Worm (Caenorhabditis elegans) whole organism, mixed stage, embryonic: ENCODE measurements around the gene K08D10.11.
A peak's percentile ranks its signal among the peaks of the same experiment; 100 is the strongest.

Experiments used
- bed-3 ChIP-seq: fragments of 200-800 bp; sonication (Bioruptor generic); optimal IDR thresholded peaks from 3 replicates; lab custom pipeline; 2018; ENCODE audit warnings: mild to moderate bottlenecking, missing genetic modification characterization, moderate library complexity, missing compliant biosample characterization
- blmp-1 ChIP-seq: fragments of 150-350 bp; optimal IDR thresholded peaks from 2 replicates; lab custom pipeline; 2014; ENCODE audit warnings: missing biosample characterization, missing genetic modification characterization
- ceh-39 ChIP-seq: fragments of 150-350 bp; optimal IDR thresholded peaks from 2 replicates; lab custom pipeline; 2014; ENCODE audit warnings: missing biosample characterization, missing genetic modification characterization
- ceh-43 ChIP-seq: fragments of 200-800 bp; sonication (Bioruptor generic); optimal IDR thresholded peaks from 2 replicates; lab custom pipeline; 2018; ENCODE audit warnings: mild to moderate bottlenecking, missing genetic modification characterization, moderate library complexity, missing compliant biosample characterization
- ces-1 ChIP-seq: fragments of 150-350 bp; optimal IDR thresholded peaks from 2 replicates; lab custom pipeline; 2014; ENCODE audit warnings: missing biosample characterization, missing genetic modification reagents, missing genetic modification characterization
- cnd-1 ChIP-seq: fragments of 200-800 bp; sonication (Bioruptor generic); optimal IDR thresholded peaks from 2 replicates; lab custom pipeline; 2018; ENCODE audit warnings: mild to moderate bottlenecking, missing genetic modification characterization, missing compliant biosample characterization
- elt-1 ChIP-seq: sonication (generic microtip); optimal IDR thresholded peaks from 2 replicates; lab custom pipeline; 2017; ENCODE audit warnings: missing genetic modification characterization, mild to moderate bottlenecking, missing compliant biosample characterization, antibody characterized with exemption, moderate library complexity, borderline replicate concordance; ENCODE audit not compliant: insufficient read depth
- elt-3 ChIP-seq: fragments of 150-350 bp; optimal IDR thresholded peaks from 2 replicates; lab custom pipeline; 2014; ENCODE audit warnings: missing biosample characterization, missing genetic modification characterization
- flh-1 ChIP-seq: fragments of 200-800 bp; sonication (Bioruptor generic); optimal IDR thresholded peaks from 2 replicates; lab custom pipeline; 2018; ENCODE audit warnings: mild to moderate bottlenecking, missing genetic modification characterization, moderate library complexity, missing compliant biosample characterization
- ham-2 ChIP-seq: fragments of 200-800 bp; sonication (Bioruptor generic); optimal IDR thresholded peaks from 2 replicates; lab custom pipeline; 2018; ENCODE audit warnings: mild to moderate bottlenecking, missing genetic modification characterization, missing compliant biosample characterization
- hlh-1 ChIP-seq: fragments of 150-350 bp; optimal IDR thresholded peaks from 2 replicates; lab custom pipeline; 2014; ENCODE audit warnings: missing biosample characterization, missing genetic modification reagents, missing genetic modification characterization
- lin-13 ChIP-seq: fragments of 150-350 bp; optimal IDR thresholded peaks from 2 replicates; lab custom pipeline; 2014; ENCODE audit warnings: missing biosample characterization, missing genetic modification characterization
- lin-32 ChIP-seq: fragments of 200-800 bp; sonication (Bioruptor generic); optimal IDR thresholded peaks from 2 replicates; lab custom pipeline; 2018; ENCODE audit warnings: mild to moderate bottlenecking, missing genetic modification characterization, missing compliant biosample characterization
- lsy-2 ChIP-seq: fragments of 150-350 bp; optimal IDR thresholded peaks from 2 replicates; lab custom pipeline; 2014; ENCODE audit warnings: missing biosample characterization, missing genetic modification characterization
- mab-5 ChIP-seq: fragments of 150-350 bp; optimal IDR thresholded peaks from 2 replicates; lab custom pipeline; 2014; ENCODE audit warnings: missing biosample characterization, missing genetic modification characterization
- mep-1 ChIP-seq: fragments of 150-350 bp; optimal IDR thresholded peaks from 2 replicates; lab custom pipeline; 2017; ENCODE audit warnings: missing biosample characterization, missing genetic modification reagents, missing genetic modification characterization, inconsistent platforms
- mls-2 ChIP-seq: sonication (generic microtip); optimal IDR thresholded peaks from 2 replicates; lab custom pipeline; 2016; ENCODE audit warnings: mild to moderate bottlenecking, missing genetic modification characterization, moderate library complexity, missing compliant biosample characterization
- nhr-12 ChIP-seq: fragments of 150-350 bp; optimal IDR thresholded peaks from 2 replicates; lab custom pipeline; 2014; ENCODE audit warnings: missing biosample characterization, missing genetic modification characterization
- nhr-2 ChIP-seq: fragments of 150-350 bp; optimal IDR thresholded peaks from 2 replicates; lab custom pipeline; 2014; ENCODE audit warnings: missing biosample characterization, missing genetic modification characterization
- nhr-237 ChIP-seq: fragments of 150-350 bp; optimal IDR thresholded peaks from 2 replicates; lab custom pipeline; 2014; ENCODE audit warnings: missing biosample characterization, missing genetic modification characterization
- nhr-28 ChIP-seq: fragments of 150-350 bp; optimal IDR thresholded peaks from 2 replicates; lab custom pipeline; 2014; ENCODE audit warnings: missing biosample characterization, missing genetic modification characterization
- nhr-76 ChIP-seq: sonication (generic microtip); optimal IDR thresholded peaks from 2 replicates; lab custom pipeline; 2017; ENCODE audit warnings: missing biosample characterization, missing genetic modification characterization
- pha-4 ChIP-seq: fragments of 150-350 bp; optimal IDR thresholded peaks from 2 replicates; lab custom pipeline; 2018; ENCODE audit warnings: missing biosample characterization, missing genetic modification reagents, missing genetic modification characterization
- sem-2 ChIP-seq: fragments of 200-800 bp; sonication (Bioruptor generic); optimal IDR thresholded peaks from 2 replicates; lab custom pipeline; 2018; ENCODE audit warnings: mild to moderate bottlenecking, missing genetic modification characterization, missing compliant biosample characterization
- snpc-4 ChIP-seq: fragments of 150-350 bp; optimal IDR thresholded peaks from 2 replicates; lab custom pipeline; 2014; ENCODE audit warnings: missing biosample characterization, missing genetic modification characterization
- sptf-1 ChIP-seq: sonication (generic microtip); optimal IDR thresholded peaks from 2 replicates; lab custom pipeline; 2017; ENCODE audit warnings: mild to moderate bottlenecking, missing genetic modification characterization, moderate library complexity, missing compliant biosample characterization
- tbx-8 ChIP-seq: fragments of 200-800 bp; sonication (Bioruptor generic); optimal IDR thresholded peaks from 2 replicates; lab custom pipeline; 2018; ENCODE audit warnings: mild to moderate bottlenecking, missing genetic modification characterization, moderate library complexity, missing compliant biosample characterization
- unc-120 ChIP-seq: sonication (generic microtip); optimal IDR thresholded peaks from 2 replicates; lab custom pipeline; 2017; ENCODE audit warnings: missing genetic modification characterization, missing compliant biosample characterization; ENCODE audit not compliant: poor library complexity, severe bottlenecking
- unc-39 ChIP-seq: fragments of 150-350 bp; optimal IDR thresholded peaks from 2 replicates; lab custom pipeline; 2014; ENCODE audit warnings: missing biosample characterization, missing genetic modification characterization
- unc-62 ChIP-seq: fragments of 150-350 bp; optimal IDR thresholded peaks from 2 replicates; lab custom pipeline; 2014; ENCODE audit warnings: missing biosample characterization, missing genetic modification reagents, missing genetic modification characterization
- zip-8 ChIP-seq: fragments of 150-350 bp; optimal IDR thresholded peaks from 2 replicates; lab custom pipeline; 2014; ENCODE audit warnings: missing biosample characterization, missing genetic modification characterization

The K08D10.11 gene

ce11 chrIV:4215349-4215748 lies 29.4 kb upstream of the K08D10.11 start:
- peak; percentile 70 for TF ChIP-seq unc-62
- no peak for TF ChIP-seq nhr-2
- TF ChIP-seq nhr-237 (tag; lab: Kevin White, UChicago) = peak; percentile 68
- no peak for TF ChIP-seq zip-8 (tag; lab: Kevin White, UChicago)
- TF ChIP-seq pha-4 (tag; lab: Kevin White, UChicago) = peak; percentile 21
- TF ChIP-seq, all 35 proteins: peak for 3

ce11 chrIV:4212733-4213132 lies 26.7 kb upstream of the K08D10.11 start:
- no peak for TF ChIP-seq nhr-76 (tag; lab: Kevin White, UChicago)
- peak; percentile 32 for TF ChIP-seq nhr-28 (tag; lab: Kevin White, UChicago)
- TF ChIP-seq lin-32 (GFP tag; lab: Kevin White, UChicago) = no peak
- no peak for TF ChIP-seq nhr-237 (tag; lab: Kevin White, UChicago)
- TF ChIP-seq ham-2 = no peak
- TF ChIP-seq sem-2 (GFP tag; lab: Kevin White, UChicago) = no peak

ce11 chrIV:4210868-4211267 lies 24.9 kb upstream of the K08D10.11 start:
- TF ChIP-seq elt-1 (tag; lab: Kevin White, UChicago) (no peak), nhr-12 (tag; lab: Kevin White, UChicago) (no peak), ceh-39 (tag; lab: Kevin White, UChicago) (no peak), hlh-1 (tag; lab: Kevin White, UChicago) (no peak), lin-13 (no peak), ceh-43 (no peak), nhr-237 (tag; lab: Kevin White, UChicago) (no peak), snpc-4 (tag; lab: Kevin White, UChicago) (no peak)

ce11 chrIV:4209084-4209483 lies 23.1 kb upstream of the K08D10.11 start:
- TF ChIP-seq mep-1 = no peak
- no peak for TF ChIP-seq unc-62
- no peak for TF ChIP-seq bed-3 (GFP tag; lab: Kevin White, UChicago)
- no peak for TF ChIP-seq pha-4 (tag; lab: Kevin White, UChicago)
- no peak for TF ChIP-seq hlh-1 (tag; lab: Kevin White, UChicago)
- TF ChIP-seq blmp-1 (tag; lab: Kevin White, UChicago) = no peak
- no peak for TF ChIP-seq sem-2 (GFP tag; lab: Kevin White, UChicago)
- TF ChIP-seq lsy-2 (tag; lab: Kevin White, UChicago) = no peak
- TF ChIP-seq lin-13 = no peak
- no peak for TF ChIP-seq tbx-8 (GFP tag; lab: Kevin White, UChicago)
- no peak for TF ChIP-seq zip-8 (tag; lab: Kevin White, UChicago)
- no peak for TF ChIP-seq nhr-76 (tag; lab: Kevin White, UChicago)
- TF ChIP-seq sptf-1 (tag; lab: Kevin White, UChicago) = no peak
- TF ChIP-seq ces-1 = no peak
- no peak for TF ChIP-seq cnd-1 (tag; lab: Kevin White, UChicago)
- TF ChIP-seq ham-2 = no peak
- TF ChIP-seq flh-1 (GFP tag; lab: Kevin White, UChicago) = no peak
- TF ChIP-seq mls-2 (tag; lab: Kevin White, UChicago) = no peak
- no peak for TF ChIP-seq nhr-237 (tag; lab: Kevin White, UChicago)

- TF ChIP-seq lin-13 (no peak), snpc-4 (tag; lab: Kevin White, UChicago) (no peak), nhr-2 (no peak), mep-1 (no peak), tbx-8 (GFP tag; lab: Kevin White, UChicago) (no peak), blmp-1 (tag; lab: Kevin White, UChicago) (no peak), nhr-12 (tag; lab: Kevin White, UChicago) (no peak), unc-62 (no peak), ces-1 (no peak), cnd-1 (tag; lab: Kevin White, UChicago) (no peak), bed-3 (GFP tag; lab: Kevin White, UChicago) (no peak), ceh-43 (no peak), unc-39 (tag; lab: Kevin White, UChicago) (no peak), hlh-1 (tag; lab: Kevin White, UChicago) (no peak), elt-3 (tag; lab: Kevin White, UChicago) (no peak), elt-1 (tag; lab: Kevin White, UChicago) (no peak), mab-5 (no peak), unc-120 (tag; lab: Kevin White, UChicago) (no peak)
Observed at ce11 chrIV:4207088-4207487, 21.1 kb upstream of the K08D10.11 start, which contains the start of gene osgn-1. Gene osgn-1 (plus strand): TSS chrIV:4207388.
